Worm (Caenorhabditis elegans) whole organism, L3 larva: ENCODE data around the gene pcp-3.

Experiments used
- ZK546.5 ChIP-seq: sonication (generic microtip); optimal IDR thresholded peaks from 2 replicates; lab custom pipeline; 2017; ENCODE audit warnings: missing biosample characterization, missing genetic modification characterization
- ama-1 ChIP-seq: fragments of 150-350 bp; optimal IDR thresholded peaks from 2 replicates; lab custom pipeline; 2018
- ceh-16 ChIP-seq: sonication (generic microtip); optimal IDR thresholded peaks from 2 replicates; lab custom pipeline; 2017; ENCODE audit warnings: missing biosample characterization, missing genetic modification characterization
- daf-12 ChIP-seq: fragments of 150-350 bp; optimal IDR thresholded peaks from 2 replicates; lab custom pipeline; 2014; ENCODE audit warnings: missing biosample characterization, missing genetic modification reagents, missing genetic modification characterization
- egl-27 ChIP-seq: sonication (generic microtip); optimal IDR thresholded peaks from 4 replicates; lab custom pipeline; 2017; ENCODE audit warnings: missing biosample characterization, missing genetic modification reagents, missing genetic modification characterization
- egl-5 ChIP-seq: fragments of 150-350 bp; optimal IDR thresholded peaks from 2 replicates; lab custom pipeline; 2017; ENCODE audit warnings: missing biosample characterization, missing genetic modification reagents, missing genetic modification characterization, inconsistent platforms
- elt-1 ChIP-seq: fragments of 150-350 bp; optimal IDR thresholded peaks from 2 replicates; lab custom pipeline; 2014; ENCODE audit warnings: missing biosample characterization, missing genetic modification characterization
- elt-2 ChIP-seq: sonication (generic microtip); optimal IDR thresholded peaks from 2 replicates; lab custom pipeline; 2016; ENCODE audit warnings: missing genetic modification reagents, mild to moderate bottlenecking, missing genetic modification characterization, missing compliant biosample characterization
- elt-3 ChIP-seq, 3 experiments: fragments of 150-350 bp in 1 of 3; sonication (generic microtip) in 2 of 3; optimal IDR thresholded peaks; 2 replicates in 2 of 3; 4 replicates in 1 of 3; lab custom pipeline; 2014 to 2017; ENCODE audit warnings: missing biosample characterization in 3 of 3, missing genetic modification characterization in 3 of 3
- eor-1 ChIP-seq, 2 experiments: fragments of 150-350 bp; optimal IDR thresholded peaks; 2 replicates each; lab custom pipeline; 2014 to 2018; ENCODE audit warnings: missing biosample characterization in 2 of 2, missing genetic modification characterization in 2 of 2
- fkh-10 ChIP-seq: sonication (generic microtip); optimal IDR thresholded peaks from 2 replicates; lab custom pipeline; 2017; ENCODE audit warnings: missing biosample characterization, missing genetic modification reagents, missing genetic modification characterization
- fkh-2 ChIP-seq: fragments of 150-350 bp; optimal IDR thresholded peaks from 2 replicates; lab custom pipeline; 2014; ENCODE audit warnings: missing biosample characterization, missing genetic modification reagents, missing genetic modification characterization
- fos-1 ChIP-seq: fragments of 150-350 bp; optimal IDR thresholded peaks from 2 replicates; lab custom pipeline; 2014; ENCODE audit warnings: missing biosample characterization, missing genetic modification characterization
- lin-15B ChIP-seq: fragments of 150-350 bp; optimal IDR thresholded peaks from 2 replicates; lab custom pipeline; 2014; ENCODE audit warnings: missing biosample characterization, missing genetic modification characterization
- lsy-12 ChIP-seq: sonication (generic microtip); optimal IDR thresholded peaks from 2 replicates; lab custom pipeline; 2016; ENCODE audit warnings: mild to moderate bottlenecking, missing genetic modification characterization, missing compliant biosample characterization
- mdl-1 ChIP-seq: fragments of 150-350 bp; optimal IDR thresholded peaks from 2 replicates; lab custom pipeline; 2014; ENCODE audit warnings: missing biosample characterization, missing genetic modification characterization
- mml-1 ChIP-seq: fragments of 150-350 bp; sonication (generic microtip); optimal IDR thresholded peaks from 3 replicates; lab custom pipeline; 2014; ENCODE audit warnings: missing biosample characterization, missing genetic modification characterization
- nhr-12 ChIP-seq: fragments of 150-350 bp; optimal IDR thresholded peaks from 2 replicates; lab custom pipeline; 2014; ENCODE audit warnings: missing biosample characterization, missing genetic modification characterization
- nhr-23 ChIP-seq: fragments of 150-350 bp; optimal IDR thresholded peaks from 2 replicates; lab custom pipeline; 2014; ENCODE audit warnings: missing biosample characterization, missing genetic modification reagents, missing genetic modification characterization
- nhr-28 ChIP-seq: fragments of 150-350 bp; optimal IDR thresholded peaks from 2 replicates; lab custom pipeline; 2014; ENCODE audit warnings: missing biosample characterization, missing genetic modification characterization
- nhr-43 ChIP-seq: sonication (generic microtip); optimal IDR thresholded peaks from 2 replicates; lab custom pipeline; 2016; ENCODE audit warnings: mild to moderate bottlenecking, missing genetic modification characterization, missing compliant biosample characterization; ENCODE audit not compliant: poor library complexity, severe bottlenecking
- nhr-67 ChIP-seq: fragments of 150-350 bp; optimal IDR thresholded peaks from 2 replicates; lab custom pipeline; 2014; ENCODE audit warnings: missing biosample characterization, missing genetic modification characterization
- nhr-76 ChIP-seq: fragments of 150-350 bp; sonication (generic microtip); optimal IDR thresholded peaks from 5 replicates; lab custom pipeline; 2014; ENCODE audit warnings: missing biosample characterization, missing genetic modification characterization
- pha-4 ChIP-seq: fragments of 150-350 bp; optimal IDR thresholded peaks from 2 replicates; lab custom pipeline; 2014; ENCODE audit warnings: missing biosample characterization, missing genetic modification reagents, missing genetic modification characterization
- pqm-1 ChIP-seq: fragments of 150-350 bp; optimal IDR thresholded peaks from 2 replicates; lab custom pipeline; 2017; ENCODE audit warnings: missing biosample characterization, missing genetic modification characterization, inconsistent platforms
- sea-2 ChIP-seq: fragments of 150-350 bp; sonication (generic microtip); optimal IDR thresholded peaks from 4 replicates; lab custom pipeline; 2014; ENCODE audit warnings: missing biosample characterization, missing genetic modification reagents, missing genetic modification characterization
- skn-1 ChIP-seq: fragments of 150-350 bp; optimal IDR thresholded peaks from 2 replicates; lab custom pipeline; 2014; ENCODE audit warnings: missing biosample characterization, missing genetic modification characterization
- snpc-4 ChIP-seq: fragments of 150-350 bp; optimal IDR thresholded peaks from 2 replicates; lab custom pipeline; 2014; ENCODE audit warnings: missing biosample characterization, missing genetic modification characterization
- tbx-2 ChIP-seq: sonication (generic microtip); optimal IDR thresholded peaks from 2 replicates; lab custom pipeline; 2016; ENCODE audit warnings: mild to moderate bottlenecking, missing genetic modification characterization, missing compliant biosample characterization
- unc-39 ChIP-seq: sonication (generic microtip); optimal IDR thresholded peaks from 4 replicates; lab custom pipeline; 2017; ENCODE audit warnings: missing biosample characterization, missing genetic modification characterization
- ztf-11 ChIP-seq: fragments of 150-350 bp; optimal IDR thresholded peaks from 2 replicates; lab custom pipeline; 2014; ENCODE audit warnings: missing biosample characterization, missing genetic modification characterization
- ztf-4 ChIP-seq: fragments of 150-350 bp; optimal IDR thresholded peaks from 2 replicates; lab custom pipeline; 2014; ENCODE audit warnings: missing biosample characterization, missing genetic modification characterization

Gene pcp-3

DNA sequence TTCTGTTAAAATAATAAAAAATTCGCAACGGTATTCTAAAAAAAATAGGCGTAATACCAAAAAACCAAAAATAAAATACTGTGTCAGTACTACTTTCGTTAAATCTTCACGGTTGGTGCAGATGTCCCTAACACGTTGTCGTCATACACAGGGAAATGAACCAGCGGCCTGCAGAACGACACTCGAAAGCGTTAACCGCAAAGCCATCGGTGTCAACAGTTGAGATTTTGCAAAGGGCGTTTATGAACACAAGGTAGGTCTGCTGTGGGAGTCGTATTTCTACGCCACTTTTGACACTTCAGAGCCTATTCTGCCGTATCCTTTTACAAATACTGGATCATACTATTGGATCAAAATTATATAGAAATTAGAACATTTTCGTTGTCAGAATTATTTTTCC lies 32.4 kb upstream of the pcp-3 start (continued):
- TF ChIP-seq egl-5 (tag; lab: Kevin White, UChicago) (peak; percentile 41), nhr-12 (tag; lab: Kevin White, UChicago) (no peak), nhr-67 (tag; lab: Kevin White, UChicago) (no peak), lsy-12 (tag; lab: Kevin White, UChicago) (no peak), elt-1 (tag; lab: Kevin White, UChicago) (no peak), snpc-4 (tag; lab: Kevin White, UChicago) (no peak), mdl-1 (no peak), fos-1 (tag; lab: Kevin White, UChicago) (no peak)

DNA sequence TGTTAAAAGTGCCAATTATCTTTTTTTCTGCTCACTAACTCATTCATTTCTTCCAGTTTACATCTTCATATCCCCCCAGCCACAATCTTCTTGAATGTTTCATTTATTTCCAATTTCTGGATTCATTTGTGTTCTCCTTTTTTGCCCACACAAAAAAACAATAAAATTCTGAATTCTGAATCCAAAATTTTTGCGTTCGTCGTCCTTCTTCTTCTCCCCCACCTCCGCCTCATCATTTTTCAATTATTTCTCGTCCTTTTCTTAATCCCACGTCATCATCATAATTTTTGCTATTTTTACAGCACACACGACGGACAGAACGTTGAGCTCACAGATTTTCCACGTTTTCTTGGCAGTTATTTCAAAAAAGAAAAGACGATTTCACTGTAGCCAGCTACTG lies 25.7 kb upstream of the pcp-3 start, which contains the start of gene C07C7.1:
C07C7.1 (plus strand) TSS at position 301 of the 400 bp plus-strand sequence.
- TF ChIP-seq fos-1 (tag; lab: Kevin White, UChicago) = no peak
- TF ChIP-seq nhr-23 (tag; lab: Kevin White, UChicago) = no peak
- TF ChIP-seq lsy-12 (tag; lab: Kevin White, UChicago) = no peak
- no peak for TF ChIP-seq nhr-28 (tag; lab: Kevin White, UChicago)
- no peak for TF ChIP-seq ztf-11 (tag; lab: Kevin White, UChicago)
- TF ChIP-seq lin-15B = no peak
- TF ChIP-seq elt-1 (tag; lab: Kevin White, UChicago) = no peak
- no peak for TF ChIP-seq egl-5 (tag; lab: Kevin White, UChicago)
- TF ChIP-seq pha-4 = no peak
- no peak for TF ChIP-seq ztf-4 (tag; lab: Kevin White, UChicago)
- TF ChIP-seq egl-27 (tag; lab: Kevin White, UChicago) = no peak
- TF ChIP-seq unc-39 = no peak
- no peak for TF ChIP-seq ceh-16 (tag; lab: Kevin White, UChicago)
- no peak for TF ChIP-seq fkh-10 (GFP tag; lab: Kevin White, UChicago)
- TF ChIP-seq mml-1 (tag; lab: Kevin White, UChicago) = no peak
- TF ChIP-seq skn-1 (tag; lab: Kevin White, UChicago) = no peak
- no peak for TF ChIP-seq elt-3 (tag; optimal IDR thresholded peaks at IDR 0.05; lab: Kevin White, UChicago)
- no peak for TF ChIP-seq elt-2 (tag; lab: Kevin White, UChicago)
- TF ChIP-seq nhr-43 = no peak
- TF ChIP-seq, all 47 proteins: peak for 0

DNA sequence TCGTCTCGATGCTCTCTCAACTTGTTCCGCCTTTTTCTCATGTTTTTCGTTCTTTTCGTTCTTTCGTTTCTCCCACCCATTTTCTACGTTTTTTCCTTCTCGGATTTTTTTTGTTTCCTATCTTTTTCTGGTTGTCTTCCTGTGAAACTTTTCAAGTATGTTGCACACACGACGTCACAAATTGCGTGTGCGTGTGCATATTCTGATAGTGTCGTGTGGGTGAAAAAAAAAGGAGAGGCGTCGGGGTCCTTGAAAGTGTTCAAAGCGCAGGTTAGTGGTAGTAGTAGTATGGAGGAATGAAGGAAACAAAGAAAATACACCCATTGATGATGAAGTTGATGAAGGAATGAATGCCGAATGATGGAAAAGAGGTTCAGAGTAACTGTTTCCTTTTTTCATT lies 10.9 kb upstream of the pcp-3 start:
- TF ChIP-seq ZK546.5 (tag; lab: Kevin White, UChicago) (no peak), fkh-10 (GFP tag; lab: Kevin White, UChicago) (peak; percentile 33)

DNA sequence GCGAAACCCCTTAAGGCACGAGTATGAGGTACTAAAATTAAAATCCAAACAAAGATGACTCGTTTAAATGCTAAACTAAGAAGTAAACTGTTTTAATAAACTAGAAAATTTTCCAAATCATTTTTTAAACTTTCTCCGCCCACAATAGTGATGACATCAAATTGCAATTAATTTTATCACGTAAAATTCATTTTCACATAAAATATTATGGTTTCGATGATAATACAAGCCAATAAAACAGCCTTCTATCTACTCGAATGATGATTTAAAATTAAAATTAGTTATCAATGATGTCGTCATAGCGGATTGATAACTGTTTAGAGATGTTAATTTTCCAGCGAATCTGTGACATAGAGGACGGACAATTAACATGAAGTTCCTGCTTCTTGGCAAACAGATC lies 6.9 kb upstream of the pcp-3 start, which contains the start of gene C07C7.3:
C07C7.3 (plus strand) TSS at position 371 of the 400 bp plus-strand sequence.
- TF ChIP-seq skn-1 (tag; lab: Kevin White, UChicago) (peak; percentile 55), eor-1 (tag; optimal IDR thresholded peaks at IDR 0.05; lab: Kevin White, UChicago) (no peak), pqm-1 (peak; percentile 26), elt-2 (tag; lab: Kevin White, UChicago) (peak; percentile 85)

DNA sequence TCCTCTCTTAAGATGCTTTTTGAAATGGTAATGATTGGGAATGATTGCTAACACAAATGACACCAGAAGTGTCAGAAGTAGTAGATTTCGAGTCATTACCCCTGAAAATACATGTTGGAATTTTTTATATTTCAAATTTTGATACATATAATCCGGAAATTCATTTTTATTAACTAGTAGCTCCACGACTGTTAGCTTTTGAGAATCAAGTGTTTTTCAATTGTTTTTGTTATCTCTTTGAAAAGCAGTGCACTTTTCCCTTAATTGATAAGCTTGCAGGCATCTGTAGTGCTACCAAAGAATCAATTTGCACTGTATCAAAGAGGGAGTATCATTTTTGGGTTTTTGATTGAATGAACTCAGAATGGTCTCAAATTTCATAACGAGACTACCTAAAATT lies 6.2 kb upstream of the pcp-3 start, which contains the start of gene pcp-2:
pcp-2 (minus strand) TSS at position 101 of the 400 bp plus-strand sequence.
- no peak for TF ChIP-seq sea-2 (GFP tag; lab: Kevin White, UChicago)
- TF ChIP-seq ZK546.5 (tag; lab: Kevin White, UChicago) = no peak
- no peak for TF ChIP-seq daf-12 (tag; lab: Kevin White, UChicago)
- TF ChIP-seq ama-1 (lab: Kevin White, UChicago) = no peak
- no peak for TF ChIP-seq nhr-76 (tag; lab: Kevin White, UChicago)
- TF ChIP-seq mdl-1 = no peak
- TF ChIP-seq elt-2 (tag; lab: Kevin White, UChicago) = no peak
- no peak for TF ChIP-seq eor-1 (tag; optimal IDR thresholded peaks at IDR 0.05; lab: Kevin White, UChicago)
- TF ChIP-seq snpc-4 (tag; lab: Kevin White, UChicago) = no peak
- TF ChIP-seq tbx-2 (tag; lab: Kevin White, UChicago) = no peak
- no peak for TF ChIP-seq egl-27 (tag; lab: Kevin White, UChicago)
- no peak for TF ChIP-seq fkh-2 (tag; lab: Kevin White, UChicago)
- TF ChIP-seq lsy-12 (tag; lab: Kevin White, UChicago) = no peak
- TF ChIP-seq, all 47 proteins: peak for 0
